Worm (Caenorhabditis elegans) whole organism, L1 larva: Measurements from ENCODE around the gene del-10.

ENCODE experiments used
- aha-1 ChIP-seq: fragments of 150-350 bp; optimal IDR thresholded peaks from 2 replicates; lab custom pipeline; 2014; ENCODE audit warnings: missing biosample characterization, missing genetic modification characterization
- elt-2 ChIP-seq: sonication (generic microtip); optimal IDR thresholded peaks from 2 replicates; lab custom pipeline; 2016; ENCODE audit warnings: missing genetic modification characterization, mild to moderate bottlenecking, inconsistent platforms, missing compliant biosample characterization, missing genetic modification reagents
- elt-3 ChIP-seq, 6 experiments: fragments of 150-350 bp in 1 of 6; sonication (generic microtip); optimal IDR thresholded peaks; 2 replicates each; lab custom pipeline; 2017 to 2018; ENCODE audit warnings: missing biosample characterization in 6 of 6, missing genetic modification characterization in 6 of 6, inconsistent platforms in 1 of 6
- mep-1 ChIP-seq: fragments of 150-350 bp; optimal IDR thresholded peaks from 2 replicates; lab custom pipeline; 2014; ENCODE audit warnings: missing biosample characterization, missing genetic modification characterization
- nhr-11 ChIP-seq: fragments of 150-350 bp; optimal IDR thresholded peaks from 2 replicates; lab custom pipeline; 2014; ENCODE audit warnings: missing biosample characterization, missing genetic modification characterization
- nhr-237 ChIP-seq: fragments of 150-350 bp; optimal IDR thresholded peaks from 2 replicates; lab custom pipeline; 2014; ENCODE audit warnings: missing biosample characterization, missing genetic modification characterization
- skn-1 ChIP-seq: fragments of 150-350 bp; optimal IDR thresholded peaks from 2 replicates; lab custom pipeline; 2014; ENCODE audit warnings: missing biosample characterization, missing genetic modification characterization
- unc-62 ChIP-seq: fragments of 150-350 bp; optimal IDR thresholded peaks from 2 replicates; lab custom pipeline; 2014; ENCODE audit warnings: missing biosample characterization, missing genetic modification reagents, missing genetic modification characterization

DNA sequence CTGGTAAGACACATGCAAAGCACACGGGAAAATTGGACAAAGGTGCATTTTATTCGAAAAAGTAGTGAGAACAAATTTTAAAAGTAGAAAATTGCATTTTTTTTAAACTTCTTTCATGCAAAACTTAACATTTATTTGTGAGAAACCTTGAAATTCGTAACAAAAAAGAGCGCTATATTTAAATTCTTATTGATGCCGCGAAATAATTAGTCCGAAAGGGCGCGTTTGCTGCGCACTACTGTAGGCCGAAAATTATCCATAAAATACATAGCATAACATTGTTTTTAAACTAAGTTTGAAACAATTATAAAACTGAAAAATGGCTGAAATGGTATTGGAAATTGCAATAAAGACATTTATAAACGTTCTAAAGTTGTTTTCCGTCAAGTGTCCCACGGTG, 37.8 kb upstream of the del-10 start:
- TF ChIP-seq unc-62 (GFP tag; lab: Kevin White, UChicago): no peak
- no peak for TF ChIP-seq skn-1 (tag; lab: Kevin White, UChicago)
- no peak for TF ChIP-seq elt-3 (tag; optimal IDR thresholded peaks at IDR 0.05; lab: Kevin White, UChicago)
- no peak for TF ChIP-seq nhr-11
- peak; percentile 39 for TF ChIP-seq mep-1 (tag; lab: Kevin White, UChicago)
- TF ChIP-seq elt-2: no peak
- TF ChIP-seq nhr-237 (tag; lab: Kevin White, UChicago): no peak
- TF ChIP-seq aha-1 (tag; lab: Kevin White, UChicago): no peak
